Worm (Caenorhabditis elegans): ENCODE data around the gene K03B8.14.
"Not testable (repeated sequence)": the region's sequence is repeated elsewhere in the genome, so short reads cannot be mapped to it uniquely, and the experiment has no call there.

DNA sequence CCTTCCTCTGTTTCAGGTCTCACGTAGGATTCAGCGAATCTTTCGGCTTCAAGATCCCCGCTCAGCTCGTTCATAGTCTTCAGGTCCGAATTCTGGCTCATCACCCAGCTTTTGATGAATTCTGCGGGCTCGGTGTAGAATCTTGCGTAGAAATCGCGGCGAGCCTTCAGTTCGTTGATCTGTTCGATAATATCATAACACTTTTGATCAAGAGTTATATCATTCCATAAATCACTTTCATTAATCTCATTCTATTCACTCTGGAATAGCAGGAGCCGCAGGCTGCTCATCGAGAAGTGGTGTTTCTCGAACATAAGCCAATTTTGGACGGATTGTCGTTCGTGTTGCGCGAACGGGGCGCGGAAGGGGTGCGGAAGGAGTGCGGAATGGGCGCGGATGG lies 4.7 kb downstream of the K03B8.14 start, which contains the start of gene K03B8.4:
- TF ChIP-seq him-1, dao-5 (tag; optimal IDR thresholded peaks at IDR 0.05): not testable (repeated sequence)
